Worm (Caenorhabditis elegans): ENCODE measurements around the gene C48B4.8.

The C48B4.8 gene

DNA sequence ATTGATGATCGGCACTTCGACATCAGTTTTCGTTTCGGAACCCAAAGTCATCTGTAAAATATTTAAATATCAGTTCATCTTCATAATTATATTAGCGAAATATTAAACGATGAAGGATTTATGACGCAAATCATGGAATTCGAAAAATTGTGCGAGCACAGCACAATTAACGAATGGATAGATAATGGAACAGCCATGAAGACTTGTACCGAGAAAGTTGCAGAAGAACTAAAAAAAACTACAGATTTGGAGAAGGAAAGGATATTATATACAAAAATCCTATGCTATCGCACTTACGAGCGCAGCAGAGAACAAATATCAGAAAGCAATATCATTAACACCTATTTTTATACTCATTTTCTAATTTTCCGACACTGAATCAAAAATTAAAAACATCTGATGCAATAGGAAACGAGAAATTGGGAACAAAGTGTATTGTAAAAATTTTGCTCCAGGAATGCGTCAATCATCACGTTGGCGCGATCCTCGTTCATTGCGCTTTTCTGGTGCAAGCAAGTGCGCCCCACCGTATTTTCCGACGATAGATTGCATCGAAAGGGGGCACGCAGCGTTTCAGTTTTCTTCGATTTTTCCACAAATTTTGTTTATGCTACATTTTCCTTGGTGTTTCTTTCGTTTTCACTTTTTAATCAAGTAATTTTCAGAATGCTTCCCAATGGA lies 39.5 kb downstream of the C48B4.8 start, which contains the start of the genes clu-1 and prp-40 (continued):
- TF ChIP-seq let-526 (GFP tag; IDR thresholded peaks at IDR 0.05), result no peak
- no peak for TF ChIP-seq ztf-3 (GFP tag; optimal IDR thresholded peaks at IDR 0.05)
- peak; percentile 77 for TF ChIP-seq ceh-100 (GFP tag; IDR thresholded peaks at IDR 0.05)
- TF ChIP-seq ZK185.1 (tag; optimal IDR thresholded peaks at IDR 0.05; ENCODE audit: poor library complexity, severe bottlenecking), result peak; percentile 69
- TF ChIP-seq bed-1 (GFP tag; IDR thresholded peaks at IDR 0.05), result no peak
- no peak for TF ChIP-seq B0035.1 (tag; optimal IDR thresholded peaks at IDR 0.05)
- no peak for TF ChIP-seq ceh-79 (tag; optimal IDR thresholded peaks at IDR 0.05)
- TF ChIP-seq Y79H2A.3 (GFP tag; conservative IDR thresholded peaks at IDR 0.05), result no peak
- peak; percentile 39 for TF ChIP-seq dpl-1 (GFP tag; optimal IDR thresholded peaks at IDR 0.05)
- TF ChIP-seq lsl-1 (GFP tag; optimal IDR thresholded peaks at IDR 0.05), result peak; percentile 72
- peak; percentile 90 for TF ChIP-seq F23B12.7 (tag; optimal IDR thresholded peaks at IDR 0.05; ENCODE audit: insufficient read depth)
- no peak; the same call in 1 of the 2 replicates for TF ChIP-seq lir-1 (GFP tag; conservative IDR thresholded peaks at IDR 0.05)
- peak; percentile 80; the same call in 1 of the 2 replicates for TF ChIP-seq Y53G8AR.9 (GFP tag; conservative IDR thresholded peaks at IDR 0.05)
- peak; percentile 58 for TF ChIP-seq tbp1 (GFP tag; optimal IDR thresholded peaks at IDR 0.05)
- peak; percentile 54 for TF ChIP-seq efl-1 (GFP tag; optimal IDR thresholded peaks at IDR 0.05)
- TF ChIP-seq bed-2 (GFP tag; IDR thresholded peaks at IDR 0.05), result no peak
- TF ChIP-seq F49E8.2 (tag; optimal IDR thresholded peaks at IDR 0.05; ENCODE audit: insufficient read depth), result peak; percentile 32
- TF ChIP-seq egl-18 (GFP tag; IDR thresholded peaks at IDR 0.05), result no peak
- no peak for TF ChIP-seq aptf-2 (GFP tag; conservative IDR thresholded peaks at IDR 0.05)
- TF ChIP-seq hmg-1.2 (GFP tag; IDR thresholded peaks at IDR 0.05), result peak; percentile 75
- TF ChIP-seq cebp-1 (GFP tag; IDR thresholded peaks at IDR 0.05), result no peak
- TF ChIP-seq cebp-1 (tag; optimal IDR thresholded peaks at IDR 0.05), result peak; percentile 78
- TF ChIP-seq lin-26 (GFP tag; IDR thresholded peaks at IDR 0.05), result no peak
- TF ChIP-seq somi-1 (GFP tag; optimal IDR thresholded peaks at IDR 0.05), result no peak
- TF ChIP-seq lin-40 (tag; optimal IDR thresholded peaks at IDR 0.05), result peak; percentile 85
- no peak for TF ChIP-seq hrde-1 (tag; optimal IDR thresholded peaks at IDR 0.05; ENCODE audit: borderline replicate concordance)
- TF ChIP-seq F52B5.7 (tag; optimal IDR thresholded peaks at IDR 0.05), result no peak
- no peak for TF ChIP-seq ztf-25 (GFP tag; IDR thresholded peaks at IDR 0.05)
- no peak for TF ChIP-seq mxl-1 (tag; optimal IDR thresholded peaks at IDR 0.05)
- TF ChIP-seq F33H1.4 (GFP tag; IDR thresholded peaks at IDR 0.05), result peak; percentile 70
- no peak for TF ChIP-seq nhr-90 (tag; optimal IDR thresholded peaks at IDR 0.05)
- TF ChIP-seq unc-62 (GFP tag; optimal IDR thresholded peaks at IDR 0.05), result no peak
- TF ChIP-seq madf-8 (GFP tag; conservative IDR thresholded peaks at IDR 0.05), result peak; percentile 45
- 0 out of 2 replicates have a peak, but pooled peaks have one; percentile 33 for TF ChIP-seq B0019.2 (GFP tag; conservative IDR thresholded peaks at IDR 0.05)
- no peak for TF ChIP-seq lag-1 (GFP tag; IDR thresholded peaks at IDR 0.05)
- no peak for TF ChIP-seq F10E7.11 (tag; optimal IDR thresholded peaks at IDR 0.05)
- no peak for TF ChIP-seq F22D6.2 (tag; optimal IDR thresholded peaks at IDR 0.05)
- no peak; the same call in 1 of the 2 replicates for TF ChIP-seq zfh-2 (GFP tag; conservative IDR thresholded peaks at IDR 0.05)
- TF ChIP-seq ztf-28 (GFP tag; IDR thresholded peaks at IDR 0.05), result no peak
- TF ChIP-seq die-1 (tag; optimal IDR thresholded peaks at IDR 0.05), result no peak
- TF ChIP-seq unc-130 (GFP tag; optimal IDR thresholded peaks at IDR 0.05), result peak; percentile 39
- TF ChIP-seq lin-54 (GFP tag; optimal IDR thresholded peaks at IDR 0.05), result peak; percentile 78
- no peak for TF ChIP-seq rpc-1 (optimal IDR thresholded peaks at IDR 0.05)
- no peak for TF ChIP-seq rpc-1 (tag; optimal IDR thresholded peaks at IDR 0.05)
- TF ChIP-seq snpc-3.4 (tag; optimal IDR thresholded peaks at IDR 0.05), result no peak
- peak; percentile 98 for TF ChIP-seq ztf-18 (tag; optimal IDR thresholded peaks at IDR 0.05)
- TF ChIP-seq ets-4 (GFP tag; optimal IDR thresholded peaks at IDR 0.05), result no peak
- TF ChIP-seq T26A5.8 (tag; optimal IDR thresholded peaks at IDR 0.05), result no peak
